Worm (Caenorhabditis elegans) whole organism, L4 larva: Measurements from ENCODE around the gene srd-38.

ENCODE experiments used
- F37D6.2 ChIP-seq: sonication (generic microtip); optimal IDR thresholded peaks from 2 replicates; lab custom pipeline; 2016; ENCODE audit warnings: mild to moderate bottlenecking, missing genetic modification characterization, missing compliant biosample characterization
- daf-12 ChIP-seq: fragments of 150-350 bp; optimal IDR thresholded peaks from 2 replicates; lab custom pipeline; 2014; ENCODE audit warnings: missing biosample characterization, missing genetic modification reagents, missing genetic modification characterization
- lsy-2 ChIP-seq, 2 experiments: fragments of 150-350 bp in 1 of 2; sonication (generic microtip) in 1 of 2; optimal IDR thresholded peaks; 2 replicates each; lab custom pipeline; 2014 to 2017; ENCODE audit warnings: missing biosample characterization in 2 of 2, missing genetic modification characterization in 2 of 2
- nhr-11 ChIP-seq: fragments of 150-350 bp; optimal IDR thresholded peaks from 2 replicates; lab custom pipeline; 2014; ENCODE audit warnings: missing biosample characterization, missing genetic modification characterization
- nhr-237 ChIP-seq: sonication (generic microtip); optimal IDR thresholded peaks from 2 replicates; lab custom pipeline; 2017; ENCODE audit warnings: missing biosample characterization, missing genetic modification characterization
- pha-4 ChIP-seq, 2 experiments: fragments of 150-350 bp in 1 of 2; fragments of 200-800 bp in 1 of 2; sonication (Bioruptor generic) in 1 of 2; IDR thresholded peaks in 1 of 2; optimal IDR thresholded peaks in 1 of 2; 2 replicates each; pipeline versions ENCODE4 v1.3.6 to Lab custom; 2014 to 2022; ENCODE audit warnings: missing genetic modification characterization in 2 of 2, missing genetic modification reagents in 2 of 2, missing biosample characterization in 1 of 2, missing compliant biosample characterization in 1 of 2
- php-3 ChIP-seq: fragments of 200-800 bp; sonication (Bioruptor generic); IDR thresholded peaks from 2 replicates; pipeline ENCODE4 v1.3.6; 2022; ENCODE audit warnings: missing genetic modification reagents, missing genetic modification characterization, missing compliant biosample characterization
- pqm-1 ChIP-seq: sonication (generic microtip); optimal IDR thresholded peaks from 2 replicates; lab custom pipeline; 2017; ENCODE audit warnings: missing biosample characterization, missing genetic modification characterization
- rbr-2 ChIP-seq: sonication (generic microtip); optimal IDR thresholded peaks from 2 replicates; lab custom pipeline; 2016; ENCODE audit warnings: missing genotype, missing genetic modification characterization, missing compliant biosample characterization
- unc-62 ChIP-seq, 3 experiments: fragments of 150-350 bp in 1 of 3; sonication (generic microtip); optimal IDR thresholded peaks in 2 of 3; peaks in 1 of 3; 1 replicate in 1 of 3; 2 replicates in 2 of 3; lab custom pipeline; 2014 to 2017; ENCODE audit warnings: missing biosample characterization in 3 of 3, missing genetic modification characterization in 3 of 3, missing genetic modification reagents in 3 of 3, missing genotype in 1 of 3
- ztf-11 ChIP-seq: fragments of 150-350 bp; optimal IDR thresholded peaks from 2 replicates; lab custom pipeline; 2014; ENCODE audit warnings: missing biosample characterization, missing genetic modification characterization
- ztf-7 ChIP-seq: fragments of 150-350 bp; optimal IDR thresholded peaks from 2 replicates; lab custom pipeline; 2014; ENCODE audit warnings: missing biosample characterization, missing genetic modification characterization

DNA sequence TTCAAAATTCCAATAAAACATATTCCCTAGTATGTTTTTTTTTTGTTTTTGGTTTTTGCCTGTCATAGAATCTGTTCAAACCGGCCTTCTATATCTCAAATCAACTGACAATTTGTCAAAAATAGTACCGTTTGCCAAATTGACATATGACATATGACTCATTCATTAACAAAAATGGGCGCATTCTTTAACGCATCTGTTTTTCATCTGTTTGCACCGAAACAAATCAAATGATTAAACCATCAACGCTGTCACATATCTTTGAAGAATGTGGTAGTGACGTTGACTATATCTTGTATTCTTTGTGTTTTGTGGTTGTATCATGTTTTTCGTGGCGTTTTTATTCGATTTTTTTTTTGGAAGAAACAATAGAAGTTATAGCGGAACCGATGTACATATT, 23.5 kb downstream of the srd-38 start:
- TF ChIP-seq pqm-1 (tag; lab: Kevin White, UChicago) (no peak), nhr-237 (tag; lab: Kevin White, UChicago) (no peak), daf-12 (tag; lab: Kevin White, UChicago) (no peak), pha-4 (GFP tag; IDR thresholded peaks at IDR 0.05; lab: Robert Waterston, UW) (no peak), pha-4 (tag; optimal IDR thresholded peaks at IDR 0.05; lab: Kevin White, UChicago) (no peak), F37D6.2 (tag; lab: Kevin White, UChicago) (no peak), ztf-7 (tag; lab: Kevin White, UChicago) (no peak), nhr-11 (tag; lab: Kevin White, UChicago) (no peak), unc-62 (GFP tag; optimal IDR thresholded peaks at IDR 0.05 in 1 of 2; lab: Kevin White, UChicago) (peak in 1 of 2 experiments; percentile 54), unc-62 (tag; optimal IDR thresholded peaks at IDR 0.05; lab: Kevin White, UChicago) (no peak), lsy-2 (tag; optimal IDR thresholded peaks at IDR 0.05; lab: Kevin White, UChicago) (no peak), ztf-11 (tag; lab: Kevin White, UChicago) (no peak), php-3 (GFP tag; lab: Robert Waterston, UW) (no peak), rbr-2 (no peak)
